Fruit fly (Drosophila melanogaster): ENCODE data around the gene jumu.

DNA sequence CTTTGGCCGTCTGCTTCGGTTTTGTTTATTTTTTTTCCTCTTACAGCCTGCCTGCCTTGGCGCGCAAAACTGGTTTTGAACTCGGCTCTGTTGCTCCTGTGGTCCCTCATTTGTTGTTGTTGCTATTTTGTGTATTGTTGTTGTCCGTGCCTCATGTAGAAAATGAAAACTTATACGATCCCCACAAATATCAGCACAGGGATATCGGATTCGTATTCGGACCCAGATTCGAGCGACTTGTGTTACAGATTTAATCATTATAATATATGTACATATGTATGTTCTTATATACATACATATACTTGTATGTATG lies 7.3 kb downstream of the jumu start:
- no peak for TF ChIP-seq CG9932 (GFP tag; IDR thresholded peaks at IDR 0.05)
- TF ChIP-seq CG1792 (GFP tag; optimal IDR thresholded peaks at IDR 0.05), result no peak
- TF ChIP-seq CG12769 (tag; optimal IDR thresholded peaks at IDR 0.05), result no peak
- TF ChIP-seq wek (GFP tag; optimal IDR thresholded peaks at IDR 0.05), result no peak
- no peak for TF ChIP-seq CG11398 (GFP tag; optimal IDR thresholded peaks at IDR 0.05)
- TF ChIP-seq Aef1 (GFP tag; IDR thresholded peaks at IDR 0.05), result no peak
- TF ChIP-seq zfh1 (GFP tag; IDR thresholded peaks at IDR 0.05), result no peak
- TF ChIP-seq CTCF (GFP tag; optimal IDR thresholded peaks at IDR 0.05), result no peak
- no peak for TF ChIP-seq CG8359 (GFP tag; optimal IDR thresholded peaks at IDR 0.05; ENCODE audit: borderline replicate concordance)
- no peak for TF ChIP-seq fd3F (GFP tag; optimal IDR thresholded peaks at IDR 0.05)
- no peak for TF ChIP-seq trh (GFP tag; optimal IDR thresholded peaks at IDR 0.05)
- TF ChIP-seq stc (GFP tag; IDR thresholded peaks at IDR 0.05), result no peak
